Worm (Caenorhabditis elegans): ENCODE results near the gene chat-1.

chat-1 gene

DNA sequence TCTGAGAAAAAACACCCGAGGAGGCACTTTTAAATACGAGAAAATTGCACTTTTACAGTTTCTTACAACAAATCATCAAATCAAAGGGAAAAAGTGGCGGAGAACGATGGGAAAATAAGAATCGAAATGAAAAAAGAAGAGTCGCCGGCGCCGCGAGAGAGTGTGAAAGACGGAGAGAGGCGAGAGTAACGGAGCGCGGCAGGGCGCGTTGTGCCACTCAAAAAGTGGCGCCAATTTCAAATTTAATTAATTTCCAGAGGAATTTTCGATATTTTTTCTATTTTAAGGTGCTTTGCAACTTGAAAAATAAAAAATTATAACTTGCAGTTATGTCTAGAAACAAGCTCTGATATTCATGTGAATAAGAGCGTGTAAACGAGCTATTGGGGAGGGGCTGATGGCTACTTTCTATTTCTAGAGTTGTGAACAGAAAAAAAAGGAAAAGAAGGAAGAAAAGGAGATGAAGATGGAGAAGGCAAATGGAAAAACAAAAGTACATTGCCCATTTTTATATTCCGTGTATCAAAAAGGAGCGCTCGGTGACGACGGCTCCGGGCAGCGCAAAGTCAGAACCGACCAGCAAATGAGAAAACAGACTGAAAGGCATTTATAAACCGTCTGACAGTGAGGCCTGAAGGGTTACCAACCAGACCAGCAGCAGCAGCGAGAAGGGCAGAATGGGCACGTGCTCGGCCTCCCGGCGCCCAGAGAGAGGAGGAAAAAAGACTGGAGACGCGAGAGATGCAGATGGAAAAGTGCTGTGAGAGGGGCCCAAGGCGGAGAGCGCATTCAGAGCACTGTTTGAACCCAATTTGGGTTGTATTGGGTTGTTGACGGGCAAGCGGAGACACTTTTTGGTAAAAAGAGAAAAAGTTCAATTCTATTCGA lies 24.0 kb downstream of the chat-1 start (continued):
- TF ChIP-seq hmg-1.2 (GFP tag; IDR thresholded peaks at IDR 0.05), result peak; percentile 81
- TF ChIP-seq ekl-4 (GFP tag; IDR thresholded peaks at IDR 0.05), result no peak
- no peak for TF ChIP-seq nfya-2 (GFP tag; IDR thresholded peaks at IDR 0.05)
- no peak for TF ChIP-seq madf-10 (tag; optimal IDR thresholded peaks at IDR 0.05)
- 0 out of 2 replicates have a peak, but pooled peaks have one; percentile 15 for TF ChIP-seq Y56A3A.18 (GFP tag; IDR thresholded peaks at IDR 0.05)
- TF ChIP-seq Y53G8AR.9 (GFP tag; conservative IDR thresholded peaks at IDR 0.05), result no peak
- TF ChIP-seq B0336.3 (GFP tag; IDR thresholded peaks at IDR 0.05), result peak; percentile 51; the same call in 1 of the 2 replicates
- TF ChIP-seq ceh-58 (GFP tag; IDR thresholded peaks at IDR 0.05), result 0 out of 2 replicates have a peak, but pooled peaks have one; percentile 5
- no peak for TF ChIP-seq fkh-3 (tag; optimal IDR thresholded peaks at IDR 0.05)
- no peak for TF ChIP-seq lag-1 (GFP tag; IDR thresholded peaks at IDR 0.05)
- no peak for TF ChIP-seq cebp-1 (GFP tag; IDR thresholded peaks at IDR 0.05)
- peak; percentile 38 for TF ChIP-seq cebp-1 (tag; optimal IDR thresholded peaks at IDR 0.05)
- no peak for TF ChIP-seq ztf-6 (GFP tag; IDR thresholded peaks at IDR 0.05)
- TF ChIP-seq ceh-91 (GFP tag; IDR thresholded peaks at IDR 0.05), result 0 out of 2 replicates have a peak, but pooled peaks have one; percentile 22
- no peak for TF ChIP-seq let-607 (tag; optimal IDR thresholded peaks at IDR 0.05)
- no peak for TF ChIP-seq hlh-12 (tag; optimal IDR thresholded peaks at IDR 0.05)
- TF ChIP-seq lin-40 (tag; optimal IDR thresholded peaks at IDR 0.05), result no peak
- TF ChIP-seq sdz-38 (tag; optimal IDR thresholded peaks at IDR 0.05), result no peak
- TF ChIP-seq Y79H2A.3 (GFP tag; conservative IDR thresholded peaks at IDR 0.05), result no peak
- peak; percentile 38; the same call in 1 of the 2 replicates for TF ChIP-seq lir-1 (GFP tag; conservative IDR thresholded peaks at IDR 0.05)
- no peak for TF ChIP-seq ceh-40 (GFP tag; IDR thresholded peaks at IDR 0.05)
- no peak for TF ChIP-seq sea-2 (GFP tag; IDR thresholded peaks at IDR 0.05)
- TF ChIP-seq rec-8 (tag; optimal IDR thresholded peaks at IDR 0.05), result no peak
- TF ChIP-seq ccch-3 (GFP tag; optimal IDR thresholded peaks at IDR 0.05), result no peak
- TF ChIP-seq madf-6 (GFP tag; IDR thresholded peaks at IDR 0.05), result peak; percentile 53; the same call in 1 of the 2 replicates
- TF ChIP-seq somi-1 (GFP tag; optimal IDR thresholded peaks at IDR 0.05), result no peak
- no peak for TF ChIP-seq lsy-27 (tag; optimal IDR thresholded peaks at IDR 0.05; ENCODE audit: borderline replicate concordance, insufficient read depth)
- TF ChIP-seq zfh-2 (GFP tag; conservative IDR thresholded peaks at IDR 0.05), result peak; percentile 96
- no peak for TF ChIP-seq rcor-1 (GFP tag; IDR thresholded peaks at IDR 0.05)
- no peak for TF ChIP-seq sptf-2 (GFP tag; optimal IDR thresholded peaks at IDR 0.05)
- TF ChIP-seq F33H1.4 (GFP tag; IDR thresholded peaks at IDR 0.05), result peak; percentile 50
- TF ChIP-seq nhr-179 (tag; optimal IDR thresholded peaks at IDR 0.05), result no peak
- TF ChIP-seq xnd-1 (tag; optimal IDR thresholded peaks at IDR 0.05), result no peak
- TF ChIP-seq T07F8.4 (tag; optimal IDR thresholded peaks at IDR 0.05), result no peak
- TF ChIP-seq aptf-2 (GFP tag; conservative IDR thresholded peaks at IDR 0.05), result no peak
- no peak for TF ChIP-seq B0035.1 (tag; optimal IDR thresholded peaks at IDR 0.05)
- TF ChIP-seq hmg-20 (GFP tag; IDR thresholded peaks at IDR 0.05), result no peak
- TF ChIP-seq nhr-120 (GFP tag; IDR thresholded peaks at IDR 0.05), result no peak
- no peak for TF ChIP-seq ets-4 (GFP tag; optimal IDR thresholded peaks at IDR 0.05)
- TF ChIP-seq K11D2.4 (GFP tag; IDR thresholded peaks at IDR 0.05), result peak; percentile 55; the same call in 1 of the 2 replicates
- no peak for TF ChIP-seq C06A6.2 (GFP tag; conservative IDR thresholded peaks at IDR 0.05)
- no peak for TF ChIP-seq nhr-27 (tag; optimal IDR thresholded peaks at IDR 0.05)
- TF ChIP-seq him-1 (tag; optimal IDR thresholded peaks at IDR 0.05), result no peak
- TF ChIP-seq hsf-1 (GFP tag; IDR thresholded peaks at IDR 0.05), result no peak
- no peak for TF ChIP-seq ztf-25 (GFP tag; IDR thresholded peaks at IDR 0.05)
- TF ChIP-seq mes-4 (tag; optimal IDR thresholded peaks at IDR 0.05), result no peak
- peak; percentile 23 for TF ChIP-seq snpc-3.4 (tag; optimal IDR thresholded peaks at IDR 0.05)

Measured in whole organism, young adult.